Fruit fly (Drosophila melanogaster): Measurements from ENCODE around the gene CG17751.

CG17751 gene

dm6 chr3R:19571195-19571594, 35.9 kb upstream of the CG17751 start (continued):
- TF ChIP-seq CG12942 (GFP tag; optimal IDR thresholded peaks at IDR 0.05), result no peak
- peak; percentile 37 for TF ChIP-seq CG17568 (GFP tag; optimal IDR thresholded peaks at IDR 0.05)
- TF ChIP-seq az2 (GFP tag; optimal IDR thresholded peaks at IDR 0.05), result no peak
- no peak for TF ChIP-seq zf30C (GFP tag; optimal IDR thresholded peaks at IDR 0.05)
- TF ChIP-seq Deaf1 (tag; optimal IDR thresholded peaks at IDR 0.05), result no peak
- no peak for TF ChIP-seq CG6175 (GFP tag; IDR thresholded peaks at IDR 0.05)
- TF ChIP-seq Lhr (GFP tag; optimal IDR thresholded peaks at IDR 0.05), result no peak
- no peak for TF ChIP-seq bsh (GFP tag; optimal IDR thresholded peaks at IDR 0.05)
- no peak for TF ChIP-seq CG2678 (tag; optimal IDR thresholded peaks at IDR 0.05)
- no peak for TF ChIP-seq D (optimal IDR thresholded peaks at IDR 0.05)
- TF ChIP-seq D (GFP tag; optimal IDR thresholded peaks at IDR 0.05), result no peak
- no peak for TF ChIP-seq CG4328 (GFP tag; optimal IDR thresholded peaks at IDR 0.05)
- TF ChIP-seq Nf-YC (tag; optimal IDR thresholded peaks at IDR 0.05), result peak; percentile 56
- no peak for TF ChIP-seq Blimp-1 (GFP tag; optimal IDR thresholded peaks at IDR 0.05)

dm6 chr3R:19571938-19572337, 35.1 kb upstream of the CG17751 start:
- TF ChIP-seq Trl (optimal IDR thresholded peaks at IDR 0.05) (no peak), Trl (GFP tag; optimal IDR thresholded peaks at IDR 0.05) (no peak), Rx (GFP tag; IDR thresholded peaks at IDR 0.05) (no peak), nom (GFP tag; optimal IDR thresholded peaks at IDR 0.05) (peak; percentile 4), Fer1 (GFP tag; optimal IDR thresholded peaks at IDR 0.05) (no peak), CG7786 (GFP tag; optimal IDR thresholded peaks at IDR 0.05) (no peak)

DNA sequence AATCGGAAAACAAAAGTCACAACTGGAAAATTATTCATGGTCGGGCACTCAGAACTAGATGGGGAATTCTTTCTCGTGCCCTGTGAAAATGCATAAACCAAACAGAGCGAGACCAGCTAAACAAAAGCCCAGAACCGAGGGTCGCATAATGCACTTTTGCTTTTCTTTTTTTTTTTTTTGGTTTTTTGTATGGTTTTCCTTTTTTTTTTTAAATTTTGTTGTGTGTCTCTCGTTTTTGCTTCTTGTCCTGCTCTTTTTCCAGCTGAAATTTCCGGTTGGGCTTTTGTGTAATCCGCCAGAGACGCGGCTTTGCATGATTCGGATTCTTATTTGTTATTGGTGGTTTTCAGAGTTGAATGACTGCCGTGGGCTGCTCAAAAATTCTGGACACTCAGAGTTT, 25.2 kb upstream of the CG17751 start:
- TF ChIP-seq Dip2 (GFP tag; IDR thresholded peaks at IDR 0.05) (no peak), dmrt11E (tag; optimal IDR thresholded peaks at IDR 0.05) (no peak), ATbp (GFP tag; optimal IDR thresholded peaks at IDR 0.05) (no peak), CG3065 (GFP tag; optimal IDR thresholded peaks at IDR 0.05) (no peak), CG18619 (GFP tag; optimal IDR thresholded peaks at IDR 0.05) (no peak), nom (GFP tag; optimal IDR thresholded peaks at IDR 0.05) (peak; percentile 62), Hr39 (optimal IDR thresholded peaks at IDR 0.05) (peak; percentile 27), Blimp-1 (GFP tag; optimal IDR thresholded peaks at IDR 0.05) (peak; percentile 23), ERR (GFP tag; optimal IDR thresholded peaks at IDR 0.05) (no peak), Dll (GFP tag; IDR thresholded peaks at IDR 0.05; ENCODE audit: partially characterized antibody) (no peak), ase (GFP tag; IDR thresholded peaks at IDR 0.05) (no peak)

DNA sequence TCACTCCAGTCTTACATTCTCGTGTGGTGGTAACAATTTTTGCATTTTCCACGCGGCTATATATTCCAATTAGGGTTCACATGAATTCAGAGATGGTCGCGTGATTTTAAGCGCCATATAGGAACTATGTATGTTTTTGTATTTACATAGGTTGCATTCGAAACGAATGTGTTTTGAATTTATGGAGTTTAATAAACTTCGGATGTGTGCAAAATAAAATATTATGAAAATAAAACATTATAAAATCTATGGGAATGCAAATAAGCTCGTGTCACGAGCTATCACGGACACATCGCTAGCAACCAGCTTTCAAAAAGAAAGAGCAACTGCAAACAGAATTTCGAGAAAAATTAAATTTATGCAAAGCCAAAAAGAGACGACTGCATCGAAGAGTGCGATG, 23.7 kb upstream of the CG17751 start:
- TF ChIP-seq Sry-δ (GFP tag; optimal IDR thresholded peaks at IDR 0.05), result peak; percentile 1
- TF ChIP-seq CG1603 (tag; optimal IDR thresholded peaks at IDR 0.05), result peak; percentile 4
- TF ChIP-seq CG18262 (tag; optimal IDR thresholded peaks at IDR 0.05), result peak; percentile 57
- TF ChIP-seq Xrp1 (GFP tag; IDR thresholded peaks at IDR 0.05), result peak; percentile 34; the same call in 1 of the 2 replicates
- peak; percentile 11 for TF ChIP-seq CG17829 (tag; optimal IDR thresholded peaks at IDR 0.05)
- peak; percentile 40 for TF ChIP-seq CG2712 (tag; optimal IDR thresholded peaks at IDR 0.05)
- peak; percentile 41; the same call in 1 of the 2 replicates for TF ChIP-seq CG13287 (GFP tag; IDR thresholded peaks at IDR 0.05; ENCODE audit: partially characterized antibody)
- TF ChIP-seq Fer2 (tag; optimal IDR thresholded peaks at IDR 0.05), result no peak
- TF ChIP-seq CG16813 (GFP tag; IDR thresholded peaks at IDR 0.05; ENCODE audit: partially characterized antibody), result 0 out of 3 replicates have a peak, but pooled peaks have one; percentile 45
- peak; percentile 5 for TF ChIP-seq CG15601 (tag; optimal IDR thresholded peaks at IDR 0.05)
- peak; percentile 24; the same call in 1 of the 2 replicates for TF ChIP-seq amos (GFP tag; IDR thresholded peaks at IDR 0.05; ENCODE audit: partially characterized antibody)
- TF ChIP-seq otp (GFP tag; IDR thresholded peaks at IDR 0.05), result 0 out of 3 replicates have a peak, but pooled peaks have one; percentile 46
- peak; percentile 3 for TF ChIP-seq unpg (GFP tag; optimal IDR thresholded peaks at IDR 0.05)
- TF ChIP-seq Ets65A (GFP tag), result peak; percentile 56
- TF ChIP-seq phol (tag; optimal IDR thresholded peaks at IDR 0.05), result peak; percentile 6
- TF ChIP-seq Drgx (GFP tag; IDR thresholded peaks at IDR 0.05), result 0 out of 2 replicates have a peak, but pooled peaks have one; percentile 10
- 0 out of 2 replicates have a peak, but pooled peaks have one; percentile 30 for TF ChIP-seq CG2129 (GFP tag; IDR thresholded peaks at IDR 0.05; ENCODE audit: partially characterized antibody)
- TF ChIP-seq CG11695 (GFP tag; IDR thresholded peaks at IDR 0.05), result 0 out of 3 replicates have a peak, but pooled peaks have one; percentile 10
- no peak for TF ChIP-seq chn (GFP tag; optimal IDR thresholded peaks at IDR 0.05)
